Worm (Caenorhabditis elegans): ENCODE data around the gene tag-340.

tag-340 gene

DNA sequence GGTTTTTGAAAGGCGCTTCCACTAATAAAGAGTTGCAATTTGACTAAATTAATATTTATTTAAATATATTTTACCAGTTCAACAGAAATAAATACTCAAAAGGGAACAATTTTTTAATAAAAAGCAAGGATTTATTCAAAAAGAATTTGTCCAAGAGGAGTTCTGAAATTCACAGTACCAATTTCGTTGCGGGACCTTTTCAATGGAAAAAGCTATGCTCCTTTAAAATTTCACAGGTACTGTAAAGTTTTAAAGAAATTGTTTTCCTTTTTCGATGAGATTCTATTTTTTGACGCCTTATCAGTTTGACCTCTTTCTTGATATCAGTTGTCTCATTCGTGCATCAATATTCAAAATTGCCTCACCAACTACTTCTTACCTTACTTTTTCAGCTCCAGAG, at the start of gene tag-340:
Gene tag-340, plus strand, starts transcription at position 249 of the 400 bp plus-strand sequence.
- TF ChIP-seq T22C8.4 (GFP tag; IDR thresholded peaks at IDR 0.05) (no peak), ztf-23 (GFP tag; IDR thresholded peaks at IDR 0.05) (no peak), ztf-29 (GFP tag; IDR thresholded peaks at IDR 0.05) (no peak), cog-1 (tag; optimal IDR thresholded peaks at IDR 0.05) (no peak), klf-2 (GFP tag; conservative IDR thresholded peaks at IDR 0.05) (no peak), flt-1 (GFP tag; IDR thresholded peaks at IDR 0.05) (no peak), ref-1 (GFP tag; conservative IDR thresholded peaks at IDR 0.05) (no peak), tab-1 (GFP tag; IDR thresholded peaks at IDR 0.05) (no peak), med-1 (GFP tag; optimal IDR thresholded peaks at IDR 0.05; ENCODE audit: insufficient read depth) (no peak)

DNA sequence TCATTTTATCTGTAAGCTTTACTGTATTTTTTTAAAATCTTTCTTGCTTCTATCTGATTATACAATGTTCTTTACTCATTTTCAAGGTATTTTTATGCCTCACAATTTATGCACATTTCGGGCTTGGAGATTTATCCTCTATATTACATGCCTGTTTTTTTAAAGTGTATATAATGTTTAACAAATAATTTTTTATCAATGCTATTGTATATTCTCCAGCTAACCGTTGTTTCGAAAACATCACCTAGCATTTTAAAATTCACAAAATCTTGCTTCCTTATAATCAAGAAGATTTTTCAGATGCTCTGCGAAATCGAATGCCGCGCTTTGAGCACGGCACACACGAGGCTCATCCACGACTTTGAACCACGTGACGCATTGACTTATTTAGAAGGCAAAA, 48.3 kb upstream of the tag-340 start, which contains the start of gene ced-4:
Gene ced-4, plus strand, starts transcription at position 301 of the 400 bp plus-strand sequence.
- no peak for TF ChIP-seq med-1 (GFP tag; optimal IDR thresholded peaks at IDR 0.05; ENCODE audit: insufficient read depth)

DNA sequence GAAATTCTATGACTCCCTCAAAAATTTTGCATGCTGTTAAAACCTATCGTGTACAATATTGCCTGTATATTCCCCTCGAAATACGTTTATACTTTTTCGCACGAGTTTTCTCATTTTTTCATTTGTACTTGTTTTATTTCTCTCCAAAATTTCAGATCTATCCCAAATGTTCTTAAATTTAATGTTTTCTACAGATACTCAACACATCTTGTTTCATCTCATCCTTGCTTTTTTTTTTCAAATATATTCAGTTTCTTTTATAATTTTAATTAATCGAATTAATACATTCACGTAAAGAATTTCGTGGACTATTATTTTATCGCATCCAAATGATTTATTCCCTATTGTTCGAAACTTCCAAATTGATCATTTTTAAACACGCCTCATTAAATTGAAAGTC, 45.4 kb upstream of the tag-340 start, which contains the start of gene C35D10.8:
Gene C35D10.8, plus strand, starts transcription at position 301 of the 400 bp plus-strand sequence.
- no peak for TF ChIP-seq tab-1 (GFP tag; IDR thresholded peaks at IDR 0.05)
- TF ChIP-seq med-1 (GFP tag; optimal IDR thresholded peaks at IDR 0.05; ENCODE audit: insufficient read depth): no peak
- TF ChIP-seq klf-2 (GFP tag; conservative IDR thresholded peaks at IDR 0.05): no peak
- no peak for TF ChIP-seq ztf-29 (GFP tag; IDR thresholded peaks at IDR 0.05)

DNA sequence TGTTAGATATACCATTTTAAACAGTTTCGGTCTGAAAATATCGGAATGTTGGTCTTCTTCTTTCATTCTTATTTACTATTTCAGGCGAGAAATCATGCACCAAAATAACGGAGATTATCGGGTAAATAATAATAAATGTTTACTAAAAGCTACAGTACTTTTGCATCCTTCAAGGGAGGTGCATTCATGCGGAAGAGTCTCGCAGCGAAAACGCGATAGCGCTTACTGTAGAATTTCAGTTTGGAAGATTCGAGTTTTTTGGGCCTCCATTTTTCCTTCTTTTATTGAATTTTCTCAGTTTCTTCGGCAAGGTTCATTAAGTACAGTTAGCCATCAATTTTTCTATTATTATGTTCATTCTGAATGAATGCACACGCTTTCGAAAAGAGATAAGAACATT, 44.2 kb upstream of the tag-340 start, which contains the start of gene C35D10.7:
Gene C35D10.7, plus strand, starts transcription at position 85 of the 400 bp plus-strand sequence.
- no peak for TF ChIP-seq med-1 (GFP tag; optimal IDR thresholded peaks at IDR 0.05; ENCODE audit: insufficient read depth)
- TF ChIP-seq ztf-29 (GFP tag; IDR thresholded peaks at IDR 0.05): no peak
- no peak for TF ChIP-seq T22C8.4 (GFP tag; IDR thresholded peaks at IDR 0.05)
- TF ChIP-seq klf-2 (GFP tag; conservative IDR thresholded peaks at IDR 0.05): no peak
- TF ChIP-seq flt-1 (GFP tag; IDR thresholded peaks at IDR 0.05): no peak
- no peak for TF ChIP-seq ztf-23 (GFP tag; IDR thresholded peaks at IDR 0.05)
- TF ChIP-seq cog-1 (tag; optimal IDR thresholded peaks at IDR 0.05): no peak

DNA sequence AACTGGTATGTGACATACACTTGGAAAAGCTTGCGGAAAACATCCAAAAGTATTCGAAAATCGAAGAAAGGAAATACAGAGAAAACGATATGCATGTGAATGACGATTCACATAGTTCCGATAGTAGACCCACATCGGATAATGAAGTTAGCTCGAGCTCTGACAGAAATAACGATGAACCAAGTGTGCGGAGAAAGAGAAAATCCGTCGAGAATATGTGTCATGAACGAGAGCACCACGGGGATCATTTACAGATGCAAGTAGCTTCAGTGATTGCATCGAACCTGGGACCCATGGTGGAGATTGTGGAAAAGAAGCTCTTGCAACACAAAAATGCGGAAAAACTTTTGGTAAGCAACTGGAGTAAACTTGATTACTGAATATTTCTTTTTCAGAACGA, 43.3 kb upstream of the tag-340 start:
- TF ChIP-seq med-1 (GFP tag; optimal IDR thresholded peaks at IDR 0.05; ENCODE audit: insufficient read depth) (no peak), cog-1 (tag; optimal IDR thresholded peaks at IDR 0.05) (no peak), ztf-29 (GFP tag; IDR thresholded peaks at IDR 0.05) (no peak), tab-1 (GFP tag; IDR thresholded peaks at IDR 0.05) (no peak), ztf-23 (GFP tag; IDR thresholded peaks at IDR 0.05) (no peak), klf-2 (GFP tag; conservative IDR thresholded peaks at IDR 0.05) (no peak), T22C8.4 (GFP tag; IDR thresholded peaks at IDR 0.05) (no peak), flt-1 (GFP tag; IDR thresholded peaks at IDR 0.05) (no peak), ref-1 (GFP tag; conservative IDR thresholded peaks at IDR 0.05) (no peak)

DNA sequence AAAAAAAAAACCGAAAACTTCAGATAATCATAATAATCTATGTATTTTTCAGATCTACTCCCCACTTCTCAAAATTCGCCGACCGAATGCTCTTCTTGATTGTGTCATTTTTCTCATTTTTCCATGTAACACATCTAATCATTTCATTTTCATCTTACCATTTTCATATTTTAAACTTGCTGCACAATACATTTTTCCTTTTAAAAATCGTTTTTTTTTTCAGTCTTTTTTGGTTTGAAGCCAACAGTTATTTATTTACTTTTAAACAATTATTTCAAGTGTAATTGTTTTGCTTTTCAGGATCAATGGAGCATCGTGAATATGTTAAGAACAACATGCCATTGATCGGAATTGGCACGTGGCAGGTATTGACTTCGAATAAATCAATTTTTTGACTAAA, 41.3 kb upstream of the tag-340 start, which contains the start of gene C35D10.6:
Gene C35D10.6, plus strand, starts transcription at position 301 of the 400 bp plus-strand sequence.
- TF ChIP-seq T22C8.4 (GFP tag; IDR thresholded peaks at IDR 0.05): no peak
- no peak for TF ChIP-seq med-1 (GFP tag; optimal IDR thresholded peaks at IDR 0.05; ENCODE audit: insufficient read depth)
- no peak for TF ChIP-seq tab-1 (GFP tag; IDR thresholded peaks at IDR 0.05)
- TF ChIP-seq flt-1 (GFP tag; IDR thresholded peaks at IDR 0.05): no peak
- no peak for TF ChIP-seq ztf-29 (GFP tag; IDR thresholded peaks at IDR 0.05)
- no peak for TF ChIP-seq ztf-23 (GFP tag; IDR thresholded peaks at IDR 0.05)
- TF ChIP-seq klf-2 (GFP tag; conservative IDR thresholded peaks at IDR 0.05): no peak
- TF ChIP-seq cog-1 (tag; optimal IDR thresholded peaks at IDR 0.05): no peak
- no peak for TF ChIP-seq ref-1 (GFP tag; conservative IDR thresholded peaks at IDR 0.05)

DNA sequence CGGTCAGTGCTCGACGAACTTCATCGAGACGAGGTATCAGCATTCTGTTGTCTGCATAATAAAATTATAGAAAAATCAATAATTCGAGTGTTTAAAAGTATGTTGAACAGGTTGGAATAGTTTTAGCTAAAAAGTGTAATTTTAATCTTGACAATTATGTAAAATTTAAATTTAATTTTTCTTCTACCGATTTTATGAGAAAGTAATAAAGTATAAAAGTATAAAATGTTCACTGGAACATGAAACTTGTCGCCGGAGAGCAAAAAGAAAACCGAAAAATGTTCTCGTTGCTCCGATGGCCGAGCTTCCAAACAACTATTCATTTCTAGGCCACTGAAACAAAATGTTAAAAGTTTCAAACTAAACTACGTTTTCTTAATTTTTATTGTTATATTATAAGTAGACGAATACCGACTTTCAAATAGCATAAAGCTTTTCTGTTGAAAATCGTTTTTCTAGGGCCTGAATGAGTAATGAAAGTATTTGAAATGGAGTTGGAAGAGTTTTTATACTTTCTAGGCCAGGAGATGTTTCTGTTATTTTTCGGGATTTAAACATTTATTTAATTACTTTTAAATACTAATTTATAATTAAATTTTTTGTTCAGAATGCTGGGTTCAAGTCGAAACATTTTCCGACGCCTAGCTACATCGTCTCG, 38.4 kb upstream of the tag-340 start, which contains the start of the genes C35D10.10 and C35D10.5:
Gene C35D10.10, minus strand, starts transcription at position 51 of the 658 bp plus-strand sequence.
Gene C35D10.5, plus strand, starts transcription at position 608 of the 658 bp plus-strand sequence.
- TF ChIP-seq klf-2 (GFP tag; conservative IDR thresholded peaks at IDR 0.05) (no peak), ztf-23 (GFP tag; IDR thresholded peaks at IDR 0.05) (no peak), ref-1 (GFP tag; conservative IDR thresholded peaks at IDR 0.05) (no peak), med-1 (GFP tag; optimal IDR thresholded peaks at IDR 0.05; ENCODE audit: insufficient read depth) (no peak), tab-1 (GFP tag; IDR thresholded peaks at IDR 0.05) (no peak), T22C8.4 (GFP tag; IDR thresholded peaks at IDR 0.05) (no peak), ztf-29 (GFP tag; IDR thresholded peaks at IDR 0.05) (no peak), flt-1 (GFP tag; IDR thresholded peaks at IDR 0.05) (no peak), cog-1 (tag; optimal IDR thresholded peaks at IDR 0.05) (no peak)

DNA sequence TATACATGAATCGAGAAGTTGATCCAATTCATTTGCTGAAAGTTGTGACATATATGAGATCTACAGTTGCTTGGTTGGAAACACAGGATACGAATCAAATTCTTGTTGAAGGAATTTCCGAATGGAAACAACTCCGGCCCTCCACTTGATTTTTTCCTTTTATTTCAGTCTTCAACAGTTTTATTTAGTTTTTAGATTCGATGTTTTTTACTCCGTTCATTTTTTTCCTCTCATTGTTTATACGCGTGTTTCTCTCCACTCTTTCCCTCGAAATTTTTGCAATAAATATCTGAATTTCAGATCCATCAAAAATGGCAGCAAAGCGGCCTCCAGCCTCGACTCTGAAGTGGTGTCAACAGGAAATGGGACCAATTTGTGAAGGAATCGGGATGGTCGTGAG, 37.2 kb upstream of the tag-340 start, which contains the start of gene coq-8:
Gene coq-8, plus strand, starts transcription at position 301 of the 400 bp plus-strand sequence.
- TF ChIP-seq tab-1 (GFP tag; IDR thresholded peaks at IDR 0.05) (no peak), T22C8.4 (GFP tag; IDR thresholded peaks at IDR 0.05) (no peak)

DNA sequence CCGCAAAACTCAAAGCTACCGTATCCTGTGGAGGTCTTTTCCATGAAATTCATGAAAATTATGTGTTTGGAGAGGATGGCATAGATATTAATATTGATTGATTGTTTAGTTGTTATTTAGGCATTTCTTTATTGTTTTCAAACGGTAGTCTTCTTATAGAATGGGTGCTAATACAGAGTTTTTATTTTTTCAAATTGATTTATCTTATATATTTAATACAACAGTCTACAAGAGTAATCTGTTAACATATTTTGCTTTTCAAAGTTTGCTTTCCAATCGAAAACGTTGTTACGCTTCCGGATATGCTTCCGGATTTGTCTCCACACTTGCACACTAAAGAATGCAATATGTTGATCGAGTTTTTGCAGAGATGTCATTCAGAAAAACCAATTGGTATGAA, 33.5 kb upstream of the tag-340 start, which contains the start of gene C35D10.17:
Gene C35D10.17, plus strand, starts transcription at position 301 of the 400 bp plus-strand sequence.
- TF ChIP-seq cog-1 (tag; optimal IDR thresholded peaks at IDR 0.05): no peak
- TF ChIP-seq tab-1 (GFP tag; IDR thresholded peaks at IDR 0.05): no peak
- TF ChIP-seq klf-2 (GFP tag; conservative IDR thresholded peaks at IDR 0.05): no peak
- no peak for TF ChIP-seq ztf-23 (GFP tag; IDR thresholded peaks at IDR 0.05)
- no peak for TF ChIP-seq ztf-29 (GFP tag; IDR thresholded peaks at IDR 0.05)
- no peak for TF ChIP-seq flt-1 (GFP tag; IDR thresholded peaks at IDR 0.05)
- no peak for TF ChIP-seq T22C8.4 (GFP tag; IDR thresholded peaks at IDR 0.05)
- TF ChIP-seq ref-1 (GFP tag; conservative IDR thresholded peaks at IDR 0.05): no peak
- TF ChIP-seq med-1 (GFP tag; optimal IDR thresholded peaks at IDR 0.05; ENCODE audit: insufficient read depth): no peak

DNA sequence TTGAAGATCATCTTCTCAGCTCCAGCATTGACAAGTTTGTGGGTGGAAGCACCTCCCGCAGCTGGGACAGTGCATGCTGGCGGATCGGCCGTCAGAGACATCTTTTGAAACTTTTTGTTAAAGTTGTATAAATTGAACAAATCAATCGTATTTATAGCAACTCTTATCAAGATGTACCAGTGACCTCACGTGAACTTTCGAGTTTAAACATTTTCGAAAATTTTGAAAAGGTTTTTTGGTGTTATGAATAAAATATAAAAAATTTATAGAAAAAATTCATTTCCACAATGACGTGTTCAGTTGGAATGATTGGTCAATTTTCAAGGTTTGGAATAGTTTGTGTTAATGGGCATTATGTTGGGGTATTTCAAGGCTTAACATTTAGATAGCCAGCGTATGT, 31.7 kb upstream of the tag-340 start, which contains the start of the genes msd-4 and C35D10.3:
Gene msd-4, minus strand, starts transcription at position 101 of the 400 bp plus-strand sequence.
Gene C35D10.3, plus strand, starts transcription at position 279 of the 400 bp plus-strand sequence.
- TF ChIP-seq flt-1 (GFP tag; IDR thresholded peaks at IDR 0.05) (no peak), klf-2 (GFP tag; conservative IDR thresholded peaks at IDR 0.05) (no peak), ref-1 (GFP tag; conservative IDR thresholded peaks at IDR 0.05) (no peak), T22C8.4 (GFP tag; IDR thresholded peaks at IDR 0.05) (no peak), med-1 (GFP tag; optimal IDR thresholded peaks at IDR 0.05; ENCODE audit: insufficient read depth) (no peak), ztf-23 (GFP tag; IDR thresholded peaks at IDR 0.05) (no peak), tab-1 (GFP tag; IDR thresholded peaks at IDR 0.05) (no peak), ztf-29 (GFP tag; IDR thresholded peaks at IDR 0.05) (no peak), cog-1 (tag; optimal IDR thresholded peaks at IDR 0.05) (no peak)

Measured in whole organism, midembryonic.